Worm (Caenorhabditis elegans): Measurements from ENCODE around the gene T05A8.2.

ce11 chrII:2709942-2710341 lies 877 bp downstream of the T05A8.2 start, which contains the start of gene T05A8.1:
- TF ChIP-seq zfh-2 (GFP tag; conservative IDR thresholded peaks at IDR 0.05) (no peak), ama-1 (optimal IDR thresholded peaks at IDR 0.05) (no peak), ama-1 (GFP tag; optimal IDR thresholded peaks at IDR 0.05) (no peak), lir-1 (GFP tag; conservative IDR thresholded peaks at IDR 0.05) (no peak), Y79H2A.3 (GFP tag; conservative IDR thresholded peaks at IDR 0.05) (no peak), gei-17 (GFP tag; optimal IDR thresholded peaks at IDR 0.05) (no peak), akir-1 (GFP tag; optimal IDR thresholded peaks at IDR 0.05) (no peak), ztf-28 (GFP tag; IDR thresholded peaks at IDR 0.05) (no peak), F52B5.7 (tag; optimal IDR thresholded peaks at IDR 0.05) (no peak)
